Worm (Caenorhabditis elegans) whole organism, L2 larva: ENCODE results near the gene crn-4.

ENCODE experiments used
- alr-1 ChIP-seq: fragments of 150-350 bp; optimal IDR thresholded peaks from 2 replicates; lab custom pipeline; 2014; ENCODE audit warnings: missing biosample characterization, missing genetic modification characterization
- mdl-1 ChIP-seq, 2 experiments: fragments of 150-350 bp in 1 of 2; sonication (generic microtip) in 1 of 2; optimal IDR thresholded peaks; 2 replicates each; lab custom pipeline; 2017; ENCODE audit warnings: missing biosample characterization in 2 of 2, missing genetic modification characterization in 2 of 2
- unc-39 ChIP-seq: fragments of 150-350 bp; optimal IDR thresholded peaks from 2 replicates; lab custom pipeline; 2014; ENCODE audit warnings: missing biosample characterization, missing genetic modification characterization

- TF ChIP-seq mdl-1 (tag; optimal IDR thresholded peaks at IDR 0.05; lab: Kevin White, UChicago) (peak in 1 of 2 experiments; percentile 27), alr-1 (tag; lab: Kevin White, UChicago) (no peak), unc-39 (tag; lab: Kevin White, UChicago) (no peak)
Observed at ce11 chrX:2237438-2237961, 20.4 kb downstream of the crn-4 start, which contains the start of gene vha-15.
